Fruit fly (Drosophila melanogaster): ENCODE measurements around the gene frac.

The frac gene

dm6 chr3L:7545562-7545961 lies 16.8 kb upstream of the frac start:
- no peak for TF ChIP-seq toe (GFP tag; optimal IDR thresholded peaks at IDR 0.05)
- no peak for TF ChIP-seq tj (GFP tag; optimal IDR thresholded peaks at IDR 0.05)
- no peak for TF ChIP-seq cnc (optimal IDR thresholded peaks at IDR 0.05)
- no peak for TF ChIP-seq CG5204 (GFP tag; optimal IDR thresholded peaks at IDR 0.05)
- no peak for TF ChIP-seq CG11617 (GFP tag; optimal IDR thresholded peaks at IDR 0.05)
- TF ChIP-seq CG33017 (tag; optimal IDR thresholded peaks at IDR 0.05), result no peak
- TF ChIP-seq bab1 (GFP tag; optimal IDR thresholded peaks at IDR 0.05), result no peak
- TF ChIP-seq pad (GFP tag; optimal IDR thresholded peaks at IDR 0.05), result no peak
- no peak for TF ChIP-seq Mnt (GFP tag; optimal IDR thresholded peaks at IDR 0.05)
- TF ChIP-seq Crg-1 (GFP tag; optimal IDR thresholded peaks at IDR 0.05), result no peak
- TF ChIP-seq Hr96 (GFP tag; optimal IDR thresholded peaks at IDR 0.05), result no peak
- no peak for TF ChIP-seq kay (GFP tag; ENCODE audit: borderline replicate concordance)
- no peak for TF ChIP-seq CG7101 (tag; optimal IDR thresholded peaks at IDR 0.05)
- no peak for TF ChIP-seq Clk (GFP tag; optimal IDR thresholded peaks at IDR 0.05)

- TF ChIP-seq CG33017 (tag; optimal IDR thresholded peaks at IDR 0.05) (no peak), kay (GFP tag; ENCODE audit: borderline replicate concordance) (no peak), CG7101 (tag; optimal IDR thresholded peaks at IDR 0.05) (no peak), ovo (GFP tag; optimal IDR thresholded peaks at IDR 0.05) (no peak), CG12768 (GFP tag; optimal IDR thresholded peaks at IDR 0.05) (no peak), CG1620 (GFP tag; optimal IDR thresholded peaks at IDR 0.05) (no peak), Crg-1 (GFP tag; optimal IDR thresholded peaks at IDR 0.05) (no peak), Clk (GFP tag; optimal IDR thresholded peaks at IDR 0.05) (no peak), Hr96 (GFP tag; optimal IDR thresholded peaks at IDR 0.05) (no peak), CG11617 (GFP tag; optimal IDR thresholded peaks at IDR 0.05) (no peak), Mnt (GFP tag; optimal IDR thresholded peaks at IDR 0.05) (no peak), toe (GFP tag; optimal IDR thresholded peaks at IDR 0.05) (no peak), CG5204 (GFP tag; optimal IDR thresholded peaks at IDR 0.05) (no peak), pad (GFP tag; optimal IDR thresholded peaks at IDR 0.05) (no peak), cic (GFP tag; optimal IDR thresholded peaks at IDR 0.05) (no peak), CG14711 (tag; optimal IDR thresholded peaks at IDR 0.05) (no peak)
These were observed 12.2 kb upstream of the frac start for dm6 chr3L:7550225-7550624.

- TF ChIP-seq cnc (optimal IDR thresholded peaks at IDR 0.05) (no peak), CG7045 (GFP tag; optimal IDR thresholded peaks at IDR 0.05) (no peak), toe (GFP tag; optimal IDR thresholded peaks at IDR 0.05) (no peak), CG7101 (tag; optimal IDR thresholded peaks at IDR 0.05) (no peak), CG1620 (GFP tag; optimal IDR thresholded peaks at IDR 0.05) (no peak), CG5204 (GFP tag; optimal IDR thresholded peaks at IDR 0.05) (no peak), CG14711 (tag; optimal IDR thresholded peaks at IDR 0.05) (no peak), Mnt (GFP tag; optimal IDR thresholded peaks at IDR 0.05) (no peak), CG12768 (GFP tag; optimal IDR thresholded peaks at IDR 0.05) (no peak), CG33017 (tag; optimal IDR thresholded peaks at IDR 0.05) (no peak), Crg-1 (GFP tag; optimal IDR thresholded peaks at IDR 0.05) (no peak), cic (GFP tag; optimal IDR thresholded peaks at IDR 0.05) (no peak), CG11617 (GFP tag; optimal IDR thresholded peaks at IDR 0.05) (no peak), pad (GFP tag; optimal IDR thresholded peaks at IDR 0.05) (no peak)
These were observed 10.0 kb upstream of the frac start for dm6 chr3L:7552446-7552845.

dm6 chr3L:7553062-7553461 lies 9.3 kb upstream of the frac start:
- TF ChIP-seq CG1620 (GFP tag; optimal IDR thresholded peaks at IDR 0.05) (no peak), Clk (GFP tag; optimal IDR thresholded peaks at IDR 0.05) (no peak), CG7045 (GFP tag; optimal IDR thresholded peaks at IDR 0.05) (no peak), CG33017 (tag; optimal IDR thresholded peaks at IDR 0.05) (no peak), ovo (GFP tag; optimal IDR thresholded peaks at IDR 0.05) (no peak), bab1 (GFP tag; optimal IDR thresholded peaks at IDR 0.05) (no peak), CG11617 (GFP tag; optimal IDR thresholded peaks at IDR 0.05) (no peak), CG14711 (tag; optimal IDR thresholded peaks at IDR 0.05) (no peak), Crg-1 (GFP tag; optimal IDR thresholded peaks at IDR 0.05) (no peak), cnc (optimal IDR thresholded peaks at IDR 0.05) (no peak), Hr96 (GFP tag; optimal IDR thresholded peaks at IDR 0.05) (no peak), Mnt (GFP tag; optimal IDR thresholded peaks at IDR 0.05) (no peak), toe (GFP tag; optimal IDR thresholded peaks at IDR 0.05) (no peak), kay (GFP tag; ENCODE audit: borderline replicate concordance) (no peak)

- TF ChIP-seq tj (GFP tag; optimal IDR thresholded peaks at IDR 0.05), result no peak
- TF ChIP-seq cnc (optimal IDR thresholded peaks at IDR 0.05), result no peak
- TF ChIP-seq bab1 (GFP tag; optimal IDR thresholded peaks at IDR 0.05), result no peak
- TF ChIP-seq kay (GFP tag; ENCODE audit: borderline replicate concordance), result no peak
- TF ChIP-seq Crg-1 (GFP tag; optimal IDR thresholded peaks at IDR 0.05), result no peak
These were observed 2.5 kb upstream of the frac start, which contains the start of gene CG14837 for dm6 chr3L:7559937-7560336. Gene CG14837, minus strand, starts transcription at chr3L:7560037.

dm6 chr3L:7560580-7560979 lies 1.8 kb upstream of the frac start:
- TF ChIP-seq kay (GFP tag; ENCODE audit: borderline replicate concordance) (no peak), pad (GFP tag; optimal IDR thresholded peaks at IDR 0.05) (no peak), Mnt (GFP tag; optimal IDR thresholded peaks at IDR 0.05) (no peak), CG33017 (tag; optimal IDR thresholded peaks at IDR 0.05) (no peak), CG7101 (tag; optimal IDR thresholded peaks at IDR 0.05) (no peak), cnc (optimal IDR thresholded peaks at IDR 0.05) (no peak), Crg-1 (GFP tag; optimal IDR thresholded peaks at IDR 0.05) (no peak), CG12768 (GFP tag; optimal IDR thresholded peaks at IDR 0.05) (no peak), toe (GFP tag; optimal IDR thresholded peaks at IDR 0.05) (no peak), CG1620 (GFP tag; optimal IDR thresholded peaks at IDR 0.05) (no peak), CG14711 (tag; optimal IDR thresholded peaks at IDR 0.05) (no peak), Clk (GFP tag; optimal IDR thresholded peaks at IDR 0.05) (no peak), tj (GFP tag; optimal IDR thresholded peaks at IDR 0.05) (no peak)

dm6 chr3L:7572948-7573347 lies 10.5 kb downstream of the frac start:
- no peak for TF ChIP-seq Crg-1 (GFP tag; optimal IDR thresholded peaks at IDR 0.05)
- no peak for TF ChIP-seq cnc (optimal IDR thresholded peaks at IDR 0.05)
- no peak for TF ChIP-seq kay (GFP tag; ENCODE audit: borderline replicate concordance)
- no peak for TF ChIP-seq CG7045 (GFP tag; optimal IDR thresholded peaks at IDR 0.05)
- no peak for TF ChIP-seq Clk (GFP tag; optimal IDR thresholded peaks at IDR 0.05)
- TF ChIP-seq cic (GFP tag; optimal IDR thresholded peaks at IDR 0.05), result no peak
- TF ChIP-seq CG33017 (tag; optimal IDR thresholded peaks at IDR 0.05), result no peak
- no peak for TF ChIP-seq CG7101 (tag; optimal IDR thresholded peaks at IDR 0.05)
- TF ChIP-seq CG14711 (tag; optimal IDR thresholded peaks at IDR 0.05), result no peak
- TF ChIP-seq bab1 (GFP tag; optimal IDR thresholded peaks at IDR 0.05), result no peak
- TF ChIP-seq CG11617 (GFP tag; optimal IDR thresholded peaks at IDR 0.05), result no peak
- no peak for TF ChIP-seq Hr96 (GFP tag; optimal IDR thresholded peaks at IDR 0.05)

All from whole organism, adult.